Fruit fly (Drosophila melanogaster) whole organism, embryonic: ENCODE results near the gene CG34325.

Source experiments
- Atf3 ChIP-seq: fragments of 200-800 bp; sonication (Bioruptor generic); optimal IDR thresholded peaks from 3 replicates; lab custom pipeline; 2016; ENCODE audit warnings: missing biosample characterization, missing genetic modification characterization
- Bdp1 ChIP-seq: fragments of 200-800 bp; sonication (Bioruptor generic); optimal IDR thresholded peaks from 3 replicates; lab custom pipeline; 2016; ENCODE audit warnings: missing biosample characterization, missing genetic modification characterization
- Blimp-1 ChIP-seq: fragments of 200-800 bp; sonication (Bioruptor generic); optimal IDR thresholded peaks from 3 replicates; lab custom pipeline; 2018; ENCODE audit warnings: missing biosample characterization, missing genetic modification characterization, mild to moderate bottlenecking, moderate library complexity, missing genetic modification reagents
- C15 ChIP-seq: fragments of 200-800 bp; sonication (Bioruptor generic); IDR thresholded peaks from 3 replicates; pipeline ENCODE4 v1.3.6; 2022; ENCODE audit warnings: missing biosample characterization, missing genetic modification characterization
- CG10654 ChIP-seq: fragments of 200-800 bp; sonication (Bioruptor generic); optimal IDR thresholded peaks from 2 replicates; lab custom pipeline; 2016; ENCODE audit warnings: missing biosample characterization, missing genetic modification characterization
- CG11560 ChIP-seq: fragments of 200-800 bp; sonication (Bioruptor generic); IDR thresholded peaks from 3 replicates; pipeline ENCODE4 v1.3.6; 2022; ENCODE audit warnings: missing biosample characterization, missing genetic modification characterization
- CG12104 ChIP-seq: fragments of 200-800 bp; sonication (Bioruptor generic); optimal IDR thresholded peaks from 3 replicates; lab custom pipeline; 2016; ENCODE audit warnings: missing biosample characterization, missing genetic modification characterization
- CG13296 ChIP-seq: fragments of 200-800 bp; sonication (Bioruptor generic); optimal IDR thresholded peaks from 3 replicates; lab custom pipeline; 2018; ENCODE audit warnings: missing biosample characterization, mild to moderate bottlenecking, missing genetic modification characterization
- CG13424 ChIP-seq: fragments of 200-800 bp; sonication (Bioruptor generic); optimal IDR thresholded peaks from 2 replicates; lab custom pipeline; 2019; ENCODE audit warnings: missing biosample characterization, mild to moderate bottlenecking, missing genetic modification characterization, moderate library complexity
- CG15269 ChIP-seq: fragments of 200-800 bp; sonication (Bioruptor generic); optimal IDR thresholded peaks from 2 replicates; lab custom pipeline; 2018; ENCODE audit warnings: missing biosample characterization, mild to moderate bottlenecking, missing genetic modification characterization, moderate library complexity
- CG17186 ChIP-seq: fragments of 200-800 bp; sonication (Bioruptor generic); optimal IDR thresholded peaks from 3 replicates; lab custom pipeline; 2017; ENCODE audit warnings: missing biosample characterization, missing genetic modification reagents, missing genetic modification characterization
- CG31365 ChIP-seq: fragments of 200-800 bp; sonication (Bioruptor generic); optimal IDR thresholded peaks from 2 replicates; lab custom pipeline; 2018; ENCODE audit warnings: missing biosample characterization, mild to moderate bottlenecking, missing genetic modification characterization
- CG5245 ChIP-seq: fragments of 200-800 bp; sonication (Bioruptor generic); optimal IDR thresholded peaks from 3 replicates; lab custom pipeline; 2016; ENCODE audit warnings: missing biosample characterization, missing genetic modification characterization
- CG6175 ChIP-seq: fragments of 200-800 bp; sonication (Bioruptor generic); IDR thresholded peaks from 3 replicates; pipeline ENCODE4 v1.3.6; 2022; ENCODE audit warnings: missing biosample characterization, missing genetic modification characterization
- CG7372 ChIP-seq: fragments of 200-800 bp; sonication (Bioruptor generic); IDR thresholded peaks from 2 replicates; pipeline ENCODE4 v1.3.6; 2022; ENCODE audit warnings: missing biosample characterization, missing genetic modification characterization
- CG8359 ChIP-seq: fragments of 200-800 bp; sonication (Bioruptor generic); optimal IDR thresholded peaks from 2 replicates; lab custom pipeline; 2017; ENCODE audit warnings: missing biosample characterization, mild to moderate bottlenecking, missing genetic modification characterization, borderline replicate concordance
- CG9215 ChIP-seq: fragments of 200-800 bp; sonication (Bioruptor generic); IDR thresholded peaks from 2 replicates; pipeline ENCODE4 v1.3.6; 2022; ENCODE audit warnings: missing biosample characterization, missing genetic modification characterization
- CG9876 ChIP-seq: fragments of 200-800 bp; sonication (Bioruptor generic); optimal IDR thresholded peaks from 2 replicates; lab custom pipeline; 2016; ENCODE audit warnings: missing biosample characterization, missing genetic modification characterization
- CG9932 ChIP-seq: fragments of 200-800 bp; sonication (Bioruptor generic); IDR thresholded peaks from 2 replicates; pipeline ENCODE4 v1.3.6; 2022; ENCODE audit warnings: missing biosample characterization, missing genetic modification characterization
- Drgx ChIP-seq: fragments of 200-800 bp; sonication (Bioruptor generic); IDR thresholded peaks from 2 replicates; pipeline ENCODE4 v1.3.6; 2022; ENCODE audit warnings: missing biosample characterization, missing genetic modification characterization
- GATAe ChIP-seq: fragments of 200-800 bp; sonication (Bioruptor generic); conservative IDR thresholded peaks from 2 replicates; pipeline ENCODE4 v1.3.6; 2022; ENCODE audit warnings: missing biosample characterization, missing genetic modification characterization
- Hand ChIP-seq: fragments of 200-800 bp; sonication (Bioruptor generic); optimal IDR thresholded peaks from 2 replicates; lab custom pipeline; 2017; ENCODE audit warnings: mild to moderate bottlenecking, missing biosample characterization, missing genetic modification reagents, missing genetic modification characterization
- Hr39 ChIP-seq: fragments of >200 bp; optimal IDR thresholded peaks from 2 replicates; lab custom pipeline; 2017
- Jarid2 ChIP-seq: fragments of 200-800 bp; sonication (Bioruptor generic); optimal IDR thresholded peaks from 3 replicates; lab custom pipeline; 2017; ENCODE audit warnings: mild to moderate bottlenecking, missing biosample characterization, missing genetic modification reagents, missing genetic modification characterization
- PHDP ChIP-seq: fragments of 200-800 bp; sonication (Bioruptor generic); optimal IDR thresholded peaks from 3 replicates; lab custom pipeline; 2018; ENCODE audit warnings: missing biosample characterization, mild to moderate bottlenecking, missing genetic modification characterization, moderate library complexity
- Poxn ChIP-seq: fragments of 200-800 bp; sonication (Bioruptor generic); IDR thresholded peaks from 2 replicates; pipeline ENCODE4 v1.3.6; 2022; ENCODE audit warnings: missing biosample characterization, missing genetic modification characterization
- Rx ChIP-seq: fragments of 200-800 bp; sonication (Bioruptor generic); IDR thresholded peaks from 2 replicates; pipeline ENCODE4 v1.3.6; 2022; ENCODE audit warnings: missing biosample characterization, missing genetic modification characterization
- Sry-δ ChIP-seq: fragments of 200-800 bp; sonication (Bioruptor generic); optimal IDR thresholded peaks from 2 replicates; lab custom pipeline; 2016; ENCODE audit warnings: missing biosample characterization, missing genetic modification characterization
- Xbp1 ChIP-seq: fragments of 200-800 bp; sonication (Bioruptor generic); optimal IDR thresholded peaks from 3 replicates; lab custom pipeline; 2016; ENCODE audit warnings: missing biosample characterization, mild to moderate bottlenecking, missing genetic modification characterization
- Xrp1 ChIP-seq: fragments of 200-800 bp; sonication (Bioruptor generic); IDR thresholded peaks from 2 replicates; pipeline ENCODE4 v1.3.6; 2022; ENCODE audit warnings: missing biosample characterization, missing genetic modification characterization
- ab ChIP-seq: fragments of 200-800 bp; sonication (Bioruptor generic); optimal IDR thresholded peaks from 2 replicates; lab custom pipeline; 2016; ENCODE audit warnings: missing biosample characterization, missing genetic modification characterization
- al ChIP-seq: fragments of 200-800 bp; sonication (Bioruptor generic); IDR thresholded peaks from 2 replicates; pipeline ENCODE4 v1.3.6; 2022; ENCODE audit warnings: missing biosample characterization, missing genetic modification characterization
- amos ChIP-seq: fragments of 200-800 bp; sonication (Bioruptor generic); IDR thresholded peaks from 2 replicates; pipeline ENCODE4 v1.3.6; 2022; ENCODE audit warnings: missing biosample characterization, missing genetic modification characterization; ENCODE audit not compliant: partially characterized antibody
- ara ChIP-seq: fragments of 200-800 bp; sonication (Bioruptor generic); IDR thresholded peaks from 2 replicates; pipeline ENCODE4 v1.3.6; 2022; ENCODE audit warnings: missing biosample characterization, missing genetic modification characterization
- ash1 ChIP-seq: fragments of 200-800 bp; sonication (Bioruptor generic); optimal IDR thresholded peaks from 2 replicates; lab custom pipeline; 2018; ENCODE audit warnings: missing biosample characterization, mild to moderate bottlenecking, missing genetic modification characterization
- ato ChIP-seq: fragments of 200-800 bp; sonication (Bioruptor generic); IDR thresholded peaks from 2 replicates; pipeline ENCODE4 v1.3.6; 2022; ENCODE audit warnings: missing biosample characterization, missing genetic modification characterization; ENCODE audit not compliant: partially characterized antibody
- crc ChIP-seq: fragments of 200-800 bp; sonication (Bioruptor generic); optimal IDR thresholded peaks from 2 replicates; lab custom pipeline; 2016; ENCODE audit warnings: missing biosample characterization, missing genetic modification characterization
- dan ChIP-seq: fragments of 200-800 bp; sonication (Bioruptor generic); IDR thresholded peaks from 2 replicates; pipeline ENCODE4 v1.3.6; 2022; ENCODE audit warnings: missing biosample characterization, missing genetic modification characterization
- danr ChIP-seq: fragments of 200-800 bp; sonication (Bioruptor generic); IDR thresholded peaks from 2 replicates; pipeline ENCODE4 v1.3.6; 2022; ENCODE audit warnings: missing biosample characterization, missing genetic modification characterization
- dmrt99B ChIP-seq: fragments of 200-800 bp; sonication (Bioruptor generic); optimal IDR thresholded peaks from 2 replicates; lab custom pipeline; 2018; ENCODE audit warnings: missing biosample characterization, mild to moderate bottlenecking, missing genetic modification characterization, moderate library complexity
- lov ChIP-seq, 2 experiments: fragments of 200-800 bp in 1 of 2; fragments of >200 bp in 1 of 2; sonication (Bioruptor generic) in 1 of 2; IDR thresholded peaks in 1 of 2; optimal IDR thresholded peaks in 1 of 2; 2 replicates in 1 of 2; 3 replicates in 1 of 2; pipeline versions ENCODE4 v1.3.6 to Lab custom; 2017 to 2022; ENCODE audit warnings: missing biosample characterization in 1 of 2, missing genetic modification characterization in 1 of 2
- otp ChIP-seq: fragments of 200-800 bp; sonication (Bioruptor generic); IDR thresholded peaks from 3 replicates; pipeline ENCODE4, ENCODE4 v1.3.6; 2022; ENCODE audit warnings: missing biosample characterization, missing genetic modification characterization
- prd ChIP-seq, 3 experiments: fragments of >200 bp in 2 of 3; fragments of 200-800 bp in 1 of 3; sonication (Bioruptor generic) in 1 of 3; optimal IDR thresholded peaks in 2 of 3; IDR thresholded peaks in 1 of 3; 2 replicates in 2 of 3; 3 replicates in 1 of 3; pipeline versions ENCODE4 v1.3.6 to Lab custom; 2017 to 2022; ENCODE audit warnings: missing biosample characterization in 1 of 3, missing genetic modification characterization in 1 of 3
- pum ChIP-seq: fragments of 200-800 bp; sonication (Bioruptor generic); optimal IDR thresholded peaks from 2 replicates; lab custom pipeline; 2016; ENCODE audit warnings: missing biosample characterization, missing genetic modification characterization
- row ChIP-seq: fragments of 200-800 bp; sonication (Bioruptor generic); IDR thresholded peaks from 3 replicates; pipeline ENCODE4 v1.3.6; 2022; ENCODE audit warnings: missing biosample characterization, missing genetic modification characterization
- sim ChIP-seq: fragments of 200-800 bp; sonication (Bioruptor generic); IDR thresholded peaks from 2 replicates; pipeline ENCODE4 v1.3.6; 2022; ENCODE audit warnings: missing biosample characterization, missing genetic modification characterization
- sima ChIP-seq: fragments of 200-800 bp; sonication (Bioruptor generic); optimal IDR thresholded peaks from 2 replicates; lab custom pipeline; 2016; ENCODE audit warnings: missing biosample characterization, missing genetic modification characterization
- tll ChIP-seq, 2 experiments: fragments of 200-800 bp in 1 of 2; fragments of >200 bp in 1 of 2; sonication (Bioruptor generic) in 1 of 2; optimal IDR thresholded peaks; 2 replicates each; lab custom pipeline; 2017 to 2019; ENCODE audit warnings: missing biosample characterization in 2 of 2, missing genetic modification characterization in 2 of 2, mild to moderate bottlenecking in 1 of 2, moderate library complexity in 1 of 2
- vvl ChIP-seq: fragments of 200-800 bp; sonication (Bioruptor generic); IDR thresholded peaks from 2 replicates; pipeline ENCODE4 v1.3.6; 2022; ENCODE audit warnings: missing biosample characterization, missing genetic modification characterization
- wek ChIP-seq: fragments of 200-800 bp; sonication (Bioruptor generic); optimal IDR thresholded peaks from 3 replicates; lab custom pipeline; 2018; ENCODE audit warnings: missing biosample characterization, mild to moderate bottlenecking, missing genetic modification characterization, moderate library complexity

The CG34325 gene

DNA sequence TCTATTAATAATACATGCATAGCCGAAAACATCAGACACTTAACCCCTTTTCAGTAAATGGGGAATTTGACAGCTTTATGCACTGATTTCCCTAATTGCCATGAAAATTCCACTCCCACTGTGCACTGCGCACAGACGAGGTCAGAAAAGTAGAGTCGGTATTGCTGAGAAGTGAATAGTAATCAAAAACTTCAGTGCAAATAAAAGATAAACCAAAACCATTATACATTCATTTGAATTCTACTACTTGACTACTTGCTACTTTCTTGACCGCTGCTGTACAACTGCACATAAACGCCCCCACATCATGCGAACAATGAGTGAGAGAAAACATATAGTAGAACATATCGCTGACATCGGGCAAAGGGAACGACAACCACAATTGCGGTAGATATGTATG lies 29.8 kb downstream of the CG34325 start (continued):
- TF ChIP-seq wek (GFP tag; lab: Kevin White, UChicago) (peak; percentile 74), CG10654 (GFP tag; lab: Kevin White, UChicago) (peak; percentile 84), CG9932 (GFP tag; lab: Robert Waterston, UW) (peak; percentile 48), vvl (GFP tag; lab: Robert Waterston, UW) (peak; percentile 91), CG6175 (no peak), Hand (GFP tag; lab: Kevin White, UChicago) (no peak), Atf3 (GFP tag; lab: Kevin White, UChicago) (peak; percentile 82), Blimp-1 (GFP tag; lab: Kevin White, UChicago) (peak; percentile 82), Rx (peak; percentile 89), CG8359 (GFP tag; lab: Kevin White, UChicago) (peak; percentile 67), al (GFP tag; lab: Robert Waterston, UW) (peak; percentile 63), CG7372 (GFP tag; lab: Robert Waterston, UW) (peak; percentile 74; the same call in 1 of the 2 replicates), CG5245 (peak; percentile 87), otp (GFP tag; lab: Robert Waterston, UW) (peak; percentile 87), Hr39 (lab: Kevin White, UChicago) (no peak), sim (GFP tag; lab: Robert Waterston, UW) (peak; percentile 79), CG13424 (tag; lab: Kevin White, UChicago) (peak; percentile 85), dan (GFP tag; lab: Robert Waterston, UW) (peak; percentile 43; the same call in 1 of the 2 replicates), GATAe (GFP tag; lab: Robert Waterston, UW) (no peak), ash1 (GFP tag; lab: Kevin White, UChicago) (peak; percentile 6), Xrp1 (GFP tag; lab: Robert Waterston, UW) (peak; percentile 91), ara (peak; percentile 93), ato (GFP tag; lab: Robert Waterston, UW) (no peak), CG15269 (tag; lab: Kevin White, UChicago) (peak; percentile 82), CG9876 (GFP tag; lab: Kevin White, UChicago) (peak; percentile 76), dmrt99B (tag; lab: Kevin White, UChicago) (peak; percentile 89), sima (GFP tag; lab: Kevin White, UChicago) (peak; percentile 48), PHDP (peak; percentile 82), amos (GFP tag; lab: Robert Waterston, UW) (no peak), prd (optimal IDR thresholded peaks at IDR 0.05; lab: Kevin White, UChicago) (no peak), prd (GFP tag; IDR thresholded peaks at IDR 0.05; lab: Robert Waterston, UW) (peak; percentile 91), Jarid2 (peak; percentile 56), CG9215 (GFP tag; lab: Robert Waterston, UW) (peak; percentile 65), CG17186 (GFP tag; lab: Kevin White, UChicago) (peak; percentile 35), lov (optimal IDR thresholded peaks at IDR 0.05; lab: Kevin White, UChicago) (no peak), lov (GFP tag; IDR thresholded peaks at IDR 0.05; lab: Robert Waterston, UW) (peak; percentile 92), Poxn (GFP tag; lab: Robert Waterston, UW) (no peak), ab (peak; percentile 54), Drgx (GFP tag; lab: Robert Waterston, UW) (peak; percentile 90), Bdp1 (GFP tag; lab: Kevin White, UChicago) (peak; percentile 73), C15 (GFP tag; lab: Robert Waterston, UW) (peak; percentile 53; the same call in 1 of the 3 replicates), Sry-δ (GFP tag; lab: Kevin White, UChicago) (peak; percentile 44), pum (GFP tag; lab: Kevin White, UChicago) (peak; percentile 81), danr (GFP tag; lab: Robert Waterston, UW) (peak; percentile 75), CG13296 (GFP tag; lab: Kevin White, UChicago) (peak; percentile 61), crc (GFP tag; lab: Kevin White, UChicago) (peak; percentile 66), CG12104 (peak; percentile 67), Xbp1 (GFP tag; lab: Kevin White, UChicago) (peak; percentile 90), row (GFP tag; lab: Robert Waterston, UW) (peak; percentile 88), tll (GFP tag; optimal IDR thresholded peaks at IDR 0.05; lab: Kevin White, UChicago) (no peak), CG31365 (tag; lab: Kevin White, UChicago) (peak; percentile 61), CG11560 (tag; lab: Robert Waterston, UW) (peak; percentile 59; the same call in 2 of the 3 replicates)
